Fruit fly (Drosophila melanogaster) whole organism, prepupa: ENCODE results near the gene CG9922.

Experiments used
- CG10669 ChIP-seq: fragments of 200-800 bp; sonication (Bioruptor generic); optimal IDR thresholded peaks from 3 replicates; lab custom pipeline; 2018; ENCODE audit warnings: missing biosample characterization, mild to moderate bottlenecking, missing genetic modification characterization, moderate library complexity
- CG1621 ChIP-seq: fragments of 200-800 bp; sonication (Bioruptor generic); optimal IDR thresholded peaks from 3 replicates; lab custom pipeline; 2018; ENCODE audit warnings: missing biosample characterization, mild to moderate bottlenecking, missing genetic modification characterization
- CG16779 ChIP-seq: fragments of 200-800 bp; sonication (Bioruptor generic); optimal IDR thresholded peaks from 3 replicates; lab custom pipeline; 2017; ENCODE audit warnings: missing biosample characterization, mild to moderate bottlenecking, missing genetic modification characterization
- CG6854 ChIP-seq: fragments of 200-800 bp; sonication (Bioruptor generic); optimal IDR thresholded peaks from 2 replicates; lab custom pipeline; 2017; ENCODE audit warnings: missing biosample characterization, mild to moderate bottlenecking, missing genetic modification characterization
- CG7368 ChIP-seq: fragments of 200-800 bp; sonication (Bioruptor generic); optimal IDR thresholded peaks from 3 replicates; lab custom pipeline; 2016; ENCODE audit warnings: missing biosample characterization, missing genetic modification characterization
- CG9139 ChIP-seq: fragments of 200-800 bp; sonication (Bioruptor generic); optimal IDR thresholded peaks from 3 replicates; lab custom pipeline; 2017; ENCODE audit warnings: missing biosample characterization, mild to moderate bottlenecking, missing genetic modification characterization
- Sox14 ChIP-seq: fragments of 200-800 bp; sonication (Bioruptor generic); optimal IDR thresholded peaks from 3 replicates; lab custom pipeline; 2016; ENCODE audit warnings: missing biosample characterization, missing genetic modification characterization
- Sox15 ChIP-seq: fragments of 200-800 bp; sonication (Bioruptor generic); optimal IDR thresholded peaks from 3 replicates; lab custom pipeline; 2016; ENCODE audit warnings: missing biosample characterization, missing genetic modification characterization
- eg ChIP-seq: fragments of 200-800 bp; sonication (Bioruptor generic); IDR thresholded peaks from 3 replicates; pipeline ENCODE4 v1.3.6; 2022; ENCODE audit warnings: missing biosample characterization, missing genetic modification characterization
- fd59A ChIP-seq: fragments of 200-800 bp; sonication (Bioruptor generic); optimal IDR thresholded peaks from 2 replicates; lab custom pipeline; 2017; ENCODE audit warnings: missing biosample characterization, mild to moderate bottlenecking, missing genetic modification characterization, missing genetic modification reagents
- fd85E ChIP-seq: fragments of 200-800 bp; sonication (Bioruptor generic); optimal IDR thresholded peaks from 3 replicates; lab custom pipeline; 2016; ENCODE audit warnings: missing biosample characterization, missing genetic modification characterization
- fkh ChIP-seq: fragments of 200-800 bp; sonication (Bioruptor generic); optimal IDR thresholded peaks from 3 replicates; lab custom pipeline; 2017; ENCODE audit warnings: missing biosample characterization, mild to moderate bottlenecking, missing genetic modification characterization, moderate library complexity
- pdm3 ChIP-seq: fragments of 200-800 bp; sonication (Bioruptor generic); optimal IDR thresholded peaks from 3 replicates; lab custom pipeline; 2016; ENCODE audit warnings: missing biosample characterization, missing genetic modification characterization
- spab ChIP-seq: fragments of 200-800 bp; sonication (Bioruptor generic); optimal IDR thresholded peaks from 2 replicates; lab custom pipeline; 2017; ENCODE audit warnings: missing biosample characterization, mild to moderate bottlenecking, missing genetic modification characterization, missing genetic modification reagents

- TF ChIP-seq CG6854 (GFP tag; lab: Kevin White, UChicago): no peak
- TF ChIP-seq fd85E (GFP tag; lab: Kevin White, UChicago): no peak
- TF ChIP-seq CG1621 (tag; lab: Kevin White, UChicago): no peak
- no peak for TF ChIP-seq CG10669
- TF ChIP-seq fd59A: no peak
- no peak for TF ChIP-seq fkh (GFP tag; lab: Kevin White, UChicago)
- peak; percentile 7 for TF ChIP-seq spab (GFP tag; lab: Kevin White, UChicago)
- TF ChIP-seq pdm3: peak; percentile 44
- no peak for TF ChIP-seq Sox14 (GFP tag; lab: Kevin White, UChicago)
- TF ChIP-seq CG16779: no peak
- TF ChIP-seq eg: no peak
- no peak for TF ChIP-seq Sox15
- no peak for TF ChIP-seq CG9139 (GFP tag; lab: Kevin White, UChicago)
- TF ChIP-seq CG7368 (GFP tag; lab: Kevin White, UChicago): no peak
Measured at dm6 chr3R:14011629-14012028, 24.6 kb downstream of the CG9922 start.
